Fruit fly (Drosophila melanogaster) whole organism, adult: ENCODE measurements around the gene Rbp1-like.

Experiments used
- CG14711 ChIP-seq: fragments of 200-800 bp; sonication (Bioruptor generic); optimal IDR thresholded peaks from 2 replicates; lab custom pipeline; 2018; ENCODE audit warnings: missing biosample characterization, mild to moderate bottlenecking, missing genetic modification characterization, moderate library complexity
- CG1620 ChIP-seq: fragments of 200-800 bp; sonication (Bioruptor generic); optimal IDR thresholded peaks from 2 replicates; lab custom pipeline; 2016; ENCODE audit warnings: missing biosample characterization, missing genetic modification characterization
- CG33017 ChIP-seq: fragments of 200-800 bp; sonication (Bioruptor generic); optimal IDR thresholded peaks from 2 replicates; lab custom pipeline; 2018; ENCODE audit warnings: missing biosample characterization, mild to moderate bottlenecking, missing genetic modification characterization, moderate library complexity
- Crg-1 ChIP-seq: fragments of 200-800 bp; sonication (Bioruptor generic); optimal IDR thresholded peaks from 2 replicates; lab custom pipeline; 2016; ENCODE audit warnings: missing biosample characterization, missing genetic modification characterization
- Hr96 ChIP-seq: fragments of 200-800 bp; sonication (Bioruptor generic); optimal IDR thresholded peaks from 2 replicates; lab custom pipeline; 2016; ENCODE audit warnings: missing biosample characterization, missing genetic modification characterization
- Mnt ChIP-seq: fragments of 200-800 bp; sonication (Bioruptor generic); optimal IDR thresholded peaks from 2 replicates; lab custom pipeline; 2016; ENCODE audit warnings: missing biosample characterization, mild to moderate bottlenecking, missing genetic modification characterization
- bab1 ChIP-seq: fragments of 200-800 bp; sonication (Bioruptor generic); optimal IDR thresholded peaks from 3 replicates; lab custom pipeline; 2019; ENCODE audit warnings: missing biosample characterization, mild to moderate bottlenecking, missing genetic modification characterization, moderate library complexity
- cic ChIP-seq: fragments of 200-800 bp; sonication (Bioruptor generic); optimal IDR thresholded peaks from 2 replicates; lab custom pipeline; 2017; ENCODE audit warnings: missing biosample characterization, mild to moderate bottlenecking, missing genetic modification characterization, moderate library complexity
- kay ChIP-seq: fragments of 200-800 bp; sonication (Bioruptor generic); peaks from one replicate; lab custom pipeline; 2016; ENCODE audit warnings: missing biosample characterization, missing genetic modification characterization, borderline replicate concordance
- pad ChIP-seq: fragments of 200-800 bp; sonication (Bioruptor generic); optimal IDR thresholded peaks from 3 replicates; lab custom pipeline; 2017; ENCODE audit warnings: missing biosample characterization, missing genetic modification characterization, mild to moderate bottlenecking, moderate library complexity, missing genetic modification reagents
- toe ChIP-seq: fragments of 200-800 bp; sonication (Bioruptor generic); optimal IDR thresholded peaks from 2 replicates; lab custom pipeline; 2016; ENCODE audit warnings: missing biosample characterization, missing genetic modification characterization

dm6 chrX:13412941-13413613 is 28.4 kb upstream of the Rbp1-like start, which contains the start of the genes CG1998 and Set2:
- TF ChIP-seq kay (GFP tag; lab: Kevin White, UChicago) (no peak), CG14711 (tag; lab: Kevin White, UChicago) (peak; percentile 91), cic (GFP tag; lab: Kevin White, UChicago) (peak; percentile 64), CG1620 (GFP tag; lab: Kevin White, UChicago) (peak; percentile 45), pad (GFP tag; lab: Kevin White, UChicago) (peak; percentile 63), Mnt (GFP tag; lab: Kevin White, UChicago) (peak; percentile 90), toe (GFP tag; lab: Kevin White, UChicago) (no peak), bab1 (GFP tag; lab: Kevin White, UChicago) (peak; percentile 43), CG33017 (tag; lab: Kevin White, UChicago) (no peak), Hr96 (GFP tag; lab: Kevin White, UChicago) (no peak), Crg-1 (peak; percentile 31)
